Fruit fly (Drosophila melanogaster) whole organism, embryonic: ENCODE data around the gene RhoBTB.

ENCODE experiments used
- Adf1 ChIP-seq: fragments of 200-800 bp; sonication (Bioruptor generic); IDR thresholded peaks from 2 replicates; pipeline ENCODE4 v1.3.6; 2022; ENCODE audit warnings: missing biosample characterization, missing genetic modification characterization
- CG10147 ChIP-seq: fragments of 200-800 bp; sonication (Bioruptor generic); optimal IDR thresholded peaks from 2 replicates; lab custom pipeline; 2019; ENCODE audit warnings: missing biosample characterization, mild to moderate bottlenecking, missing genetic modification characterization, moderate library complexity
- CG10321 ChIP-seq: fragments of 200-800 bp; sonication (Bioruptor generic); IDR thresholded peaks from 2 replicates; pipeline ENCODE4 v1.3.6; 2022; ENCODE audit warnings: missing biosample characterization, missing genetic modification characterization
- CG11247 ChIP-seq: fragments of 200-800 bp; sonication (Bioruptor generic); IDR thresholded peaks from 2 replicates; pipeline ENCODE4 v1.3.6; 2022; ENCODE audit warnings: missing biosample characterization, missing genetic modification characterization
- CG13123 ChIP-seq: fragments of 200-800 bp; sonication (Bioruptor generic); optimal IDR thresholded peaks from 2 replicates; lab custom pipeline; 2016; ENCODE audit warnings: missing biosample characterization, missing genetic modification characterization
- CG13287 ChIP-seq: fragments of 200-800 bp; sonication (Bioruptor generic); IDR thresholded peaks from 2 replicates; pipeline ENCODE4 v1.3.6; 2022; ENCODE audit warnings: missing biosample characterization, missing genetic modification characterization; ENCODE audit not compliant: partially characterized antibody
- CG13424 ChIP-seq: fragments of 200-800 bp; sonication (Bioruptor generic); optimal IDR thresholded peaks from 2 replicates; lab custom pipeline; 2019; ENCODE audit warnings: missing biosample characterization, mild to moderate bottlenecking, missing genetic modification characterization, moderate library complexity
- CG13775 ChIP-seq: fragments of 200-800 bp; sonication (Bioruptor generic); optimal IDR thresholded peaks from 3 replicates; lab custom pipeline; 2017; ENCODE audit warnings: missing biosample characterization, mild to moderate bottlenecking, missing genetic modification characterization
- CG15514 ChIP-seq: fragments of 200-800 bp; sonication (Bioruptor generic); optimal IDR thresholded peaks from 3 replicates; lab custom pipeline; 2017; ENCODE audit warnings: missing biosample characterization, missing genetic modification characterization, mild to moderate bottlenecking, moderate library complexity, missing genetic modification reagents
- CG15696 ChIP-seq: fragments of 200-800 bp; sonication (Bioruptor generic); optimal IDR thresholded peaks from 2 replicates; lab custom pipeline; 2019; ENCODE audit warnings: missing biosample characterization, mild to moderate bottlenecking, missing genetic modification characterization, moderate library complexity
- CG16813 ChIP-seq: fragments of 200-800 bp; sonication (Bioruptor generic); IDR thresholded peaks from 3 replicates; pipeline ENCODE4 v1.3.6; 2022; ENCODE audit warnings: missing biosample characterization, missing genetic modification characterization; ENCODE audit not compliant: partially characterized antibody
- CG1832 ChIP-seq: fragments of 200-800 bp; sonication (Bioruptor generic); optimal IDR thresholded peaks from 2 replicates; lab custom pipeline; 2017; ENCODE audit warnings: missing biosample characterization, mild to moderate bottlenecking, missing genetic modification characterization, inconsistent platforms
- CG30020 ChIP-seq: fragments of 200-800 bp; optimal IDR thresholded peaks from 2 replicates; lab custom pipeline; 2019; ENCODE audit warnings: missing biosample characterization, mild to moderate bottlenecking, missing genetic modification characterization, moderate library complexity
- CG34376 ChIP-seq: fragments of 200-800 bp; sonication (Bioruptor generic); optimal IDR thresholded peaks from 2 replicates; lab custom pipeline; 2018; ENCODE audit warnings: missing biosample characterization, mild to moderate bottlenecking, missing genetic modification characterization
- CG5953 ChIP-seq: fragments of 200-800 bp; sonication (Bioruptor generic); IDR thresholded peaks from 2 replicates; pipeline ENCODE4 v1.3.6; 2022; ENCODE audit warnings: missing biosample characterization, missing genetic modification characterization
- CG6272 ChIP-seq: fragments of 200-800 bp; sonication (Bioruptor generic); IDR thresholded peaks from 2 replicates; pipeline ENCODE4 v1.3.6; 2022; ENCODE audit warnings: missing biosample characterization, missing genetic modification characterization
- CG7271 ChIP-seq: fragments of 200-800 bp; sonication (Bioruptor generic); optimal IDR thresholded peaks from 2 replicates; lab custom pipeline; 2018; ENCODE audit warnings: missing biosample characterization, mild to moderate bottlenecking, missing genetic modification characterization, moderate library complexity
- CG7928 ChIP-seq: fragments of 200-800 bp; sonication (Bioruptor generic); optimal IDR thresholded peaks from 2 replicates; lab custom pipeline; 2017; ENCODE audit warnings: missing biosample characterization, mild to moderate bottlenecking, missing genetic modification characterization
- CG9797 ChIP-seq: fragments of 200-800 bp; sonication (Bioruptor generic); optimal IDR thresholded peaks from 3 replicates; lab custom pipeline; 2018; ENCODE audit warnings: missing biosample characterization, mild to moderate bottlenecking, missing genetic modification characterization
- Deaf1 ChIP-seq: fragments of 200-800 bp; optimal IDR thresholded peaks from 3 replicates; lab custom pipeline; 2019; ENCODE audit warnings: missing biosample characterization, mild to moderate bottlenecking, missing genetic modification characterization, moderate library complexity
- Doc2 ChIP-seq: fragments of 200-800 bp; sonication (Bioruptor generic); IDR thresholded peaks from 2 replicates; pipeline ENCODE4 v1.3.6; 2022; ENCODE audit warnings: missing biosample characterization, missing genetic modification characterization
- Doc3 ChIP-seq: fragments of 200-800 bp; sonication (Bioruptor generic); IDR thresholded peaks from 3 replicates; pipeline ENCODE4 v1.3.6; 2022; ENCODE audit warnings: missing biosample characterization, missing genetic modification characterization; ENCODE audit not compliant: partially characterized antibody
- Dp ChIP-seq: fragments of 200-800 bp; sonication (Bioruptor generic); optimal IDR thresholded peaks from 2 replicates; lab custom pipeline; 2018; ENCODE audit warnings: missing biosample characterization, mild to moderate bottlenecking, missing genetic modification characterization, moderate library complexity
- Gsc ChIP-seq: fragments of 200-800 bp; sonication (Bioruptor generic); IDR thresholded peaks from 2 replicates; pipeline ENCODE4 v1.3.6; 2022; ENCODE audit warnings: missing biosample characterization, missing genetic modification characterization
- Lpt ChIP-seq: fragments of >200 bp; optimal IDR thresholded peaks from 2 replicates; lab custom pipeline; 2018; ENCODE audit warnings: missing biosample characterization, missing genetic modification characterization
- MBD-R2 ChIP-seq: fragments of 200-800 bp; sonication (Bioruptor generic); IDR thresholded peaks from 2 replicates; pipeline ENCODE4 v1.3.6; 2022; ENCODE audit warnings: missing biosample characterization, missing genetic modification characterization
- Meics ChIP-seq: fragments of 200-800 bp; sonication (Bioruptor generic); optimal IDR thresholded peaks from 2 replicates; lab custom pipeline; 2017; ENCODE audit warnings: missing biosample characterization, mild to moderate bottlenecking, missing genetic modification characterization
- Rx ChIP-seq: fragments of 200-800 bp; sonication (Bioruptor generic); IDR thresholded peaks from 2 replicates; pipeline ENCODE4 v1.3.6; 2022; ENCODE audit warnings: missing biosample characterization, missing genetic modification characterization
- Usf ChIP-seq: fragments of 200-800 bp; sonication (Bioruptor generic); optimal IDR thresholded peaks from 2 replicates; lab custom pipeline; 2017; ENCODE audit warnings: missing genotype, missing biosample characterization, missing genetic modification characterization
- Xbp1 ChIP-seq: fragments of 200-800 bp; sonication (Bioruptor generic); optimal IDR thresholded peaks from 3 replicates; lab custom pipeline; 2016; ENCODE audit warnings: missing biosample characterization, mild to moderate bottlenecking, missing genetic modification characterization
- Xrp1 ChIP-seq: fragments of 200-800 bp; sonication (Bioruptor generic); IDR thresholded peaks from 2 replicates; pipeline ENCODE4 v1.3.6; 2022; ENCODE audit warnings: missing biosample characterization, missing genetic modification characterization
- YL-1 ChIP-seq: fragments of 200-800 bp; sonication (Bioruptor generic); optimal IDR thresholded peaks from 3 replicates; lab custom pipeline; 2017; ENCODE audit warnings: missing biosample characterization, mild to moderate bottlenecking, missing genetic modification characterization
- amos ChIP-seq: fragments of 200-800 bp; sonication (Bioruptor generic); IDR thresholded peaks from 2 replicates; pipeline ENCODE4 v1.3.6; 2022; ENCODE audit warnings: missing biosample characterization, missing genetic modification characterization; ENCODE audit not compliant: partially characterized antibody
- cas ChIP-seq: fragments of 200-800 bp; sonication (Bioruptor generic); IDR thresholded peaks from 2 replicates; pipeline ENCODE4 v1.3.6; 2022; ENCODE audit warnings: missing biosample characterization, missing genetic modification characterization
- corto ChIP-seq: fragments of 200-800 bp; sonication (Bioruptor generic); optimal IDR thresholded peaks from 2 replicates; lab custom pipeline; 2016; ENCODE audit warnings: missing biosample characterization, mild to moderate bottlenecking, missing genetic modification characterization, moderate library complexity
- dimm ChIP-seq: fragments of 200-800 bp; sonication (Bioruptor generic); IDR thresholded peaks from 2 replicates; pipeline ENCODE4 v1.3.6; 2022; ENCODE audit warnings: missing biosample characterization, missing genetic modification characterization
- ewg ChIP-seq: fragments of 200-800 bp; sonication (Bioruptor generic); optimal IDR thresholded peaks from 3 replicates; lab custom pipeline; 2017; ENCODE audit warnings: mild to moderate bottlenecking, missing biosample characterization, missing genetic modification reagents, missing genetic modification characterization
- gce ChIP-seq: fragments of 200-800 bp; sonication (Bioruptor generic); IDR thresholded peaks from 3 replicates; pipeline ENCODE4 v1.3.6; 2022; ENCODE audit warnings: missing biosample characterization, missing genetic modification characterization
- nerfin-1 ChIP-seq: fragments of 200-800 bp; sonication (Bioruptor generic); optimal IDR thresholded peaks from 3 replicates; lab custom pipeline; 2019; ENCODE audit warnings: missing biosample characterization, mild to moderate bottlenecking, missing genetic modification characterization, moderate library complexity
- nmo ChIP-seq: fragments of 200-800 bp; sonication (Bioruptor generic); optimal IDR thresholded peaks from 2 replicates; lab custom pipeline; 2018; ENCODE audit warnings: missing biosample characterization, mild to moderate bottlenecking, missing genetic modification characterization, moderate library complexity
- oc ChIP-seq: fragments of 200-800 bp; sonication (Bioruptor generic); optimal IDR thresholded peaks from 2 replicates; lab custom pipeline; 2018; ENCODE audit warnings: missing biosample characterization, mild to moderate bottlenecking, missing genetic modification characterization, moderate library complexity
- onecut ChIP-seq: fragments of 200-800 bp; sonication (Bioruptor generic); IDR thresholded peaks from 2 replicates; pipeline ENCODE4 v1.3.6; 2022; ENCODE audit warnings: missing biosample characterization, missing genetic modification characterization
- otp ChIP-seq: fragments of 200-800 bp; sonication (Bioruptor generic); IDR thresholded peaks from 3 replicates; pipeline ENCODE4, ENCODE4 v1.3.6; 2022; ENCODE audit warnings: missing biosample characterization, missing genetic modification characterization
- rib ChIP-seq: fragments of 200-800 bp; sonication (Bioruptor generic); IDR thresholded peaks from 2 replicates; pipeline ENCODE4 v1.3.6; 2022; ENCODE audit warnings: missing biosample characterization, missing genetic modification characterization
- tap ChIP-seq: fragments of 200-800 bp; optimal IDR thresholded peaks from 3 replicates; lab custom pipeline; 2019; ENCODE audit warnings: missing biosample characterization, mild to moderate bottlenecking, missing genetic modification characterization, moderate library complexity
- vfl ChIP-seq: fragments of 200-800 bp; sonication (Bioruptor generic); optimal IDR thresholded peaks from 2 replicates; lab custom pipeline; 2016; ENCODE audit warnings: missing biosample characterization, missing genetic modification characterization
- zen2 ChIP-seq: fragments of 200-800 bp; sonication (Bioruptor generic); IDR thresholded peaks from 3 replicates; pipeline ENCODE4 v1.3.6; 2022; ENCODE audit warnings: missing biosample characterization, missing genetic modification characterization; ENCODE audit not compliant: partially characterized antibody

RhoBTB gene

DNA sequence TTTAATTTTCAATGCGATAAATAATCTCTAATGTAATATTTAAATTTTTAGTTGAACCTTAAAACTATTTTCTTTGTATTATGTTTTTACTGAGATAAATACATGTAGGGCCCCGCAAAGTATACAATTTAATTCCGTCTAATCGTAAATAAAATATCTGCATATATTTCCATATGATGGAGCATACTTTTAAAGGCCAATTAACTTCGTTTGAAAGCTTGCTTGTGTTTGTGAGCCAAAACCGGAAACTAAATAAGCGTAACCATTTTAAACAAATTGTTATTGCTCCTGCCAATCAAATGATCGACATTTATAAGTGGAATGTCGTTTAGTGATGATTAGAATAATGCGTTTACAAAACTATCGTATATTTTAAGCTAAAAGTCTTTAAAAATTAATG is 34.7 kb downstream of the RhoBTB start (continued):
- peak; percentile 8 for TF ChIP-seq Meics (GFP tag; lab: Kevin White, UChicago)

DNA sequence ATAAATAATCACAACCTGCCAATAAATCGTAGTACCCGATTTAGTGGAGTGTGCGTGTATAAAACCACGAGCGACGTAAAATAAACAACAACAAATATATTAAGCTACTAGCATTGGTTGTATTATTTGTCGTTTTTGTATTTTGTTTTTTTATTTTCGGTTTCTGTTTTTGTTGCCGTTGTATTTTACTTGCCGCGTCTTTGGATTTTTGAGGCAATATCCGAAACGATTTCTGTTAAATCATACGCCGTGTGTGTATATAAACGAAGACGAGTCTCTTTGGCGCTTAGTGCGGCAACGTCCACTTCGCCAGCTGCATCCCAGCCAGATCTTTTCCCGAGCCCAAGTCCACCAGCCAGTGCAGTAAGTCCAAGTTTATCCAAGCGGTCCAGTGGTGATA is 37.3 kb downstream of the RhoBTB start, which contains the start of gene zye:
TSS of gene zye (plus strand) at position 301 of the 400 bp plus-strand sequence.
- no peak for TF ChIP-seq CG13775 (GFP tag; lab: Kevin White, UChicago)
- no peak for TF ChIP-seq Usf (GFP tag; lab: Kevin White, UChicago)
- no peak for TF ChIP-seq oc (tag; lab: Kevin White, UChicago)
- no peak for TF ChIP-seq CG10321
- no peak for TF ChIP-seq CG1832 (GFP tag; lab: Kevin White, UChicago)
- no peak for TF ChIP-seq zen2 (GFP tag; lab: Robert Waterston, UW)
- no peak for TF ChIP-seq corto
- TF ChIP-seq CG16813 (GFP tag; lab: Robert Waterston, UW), result no peak
- no peak for TF ChIP-seq CG15514 (GFP tag; lab: Kevin White, UChicago)
- no peak for TF ChIP-seq nmo
- TF ChIP-seq CG15696 (tag; lab: Kevin White, UChicago), result no peak
- no peak for TF ChIP-seq Lpt
- no peak for TF ChIP-seq dimm (GFP tag; lab: Robert Waterston, UW)
- TF ChIP-seq tap (tag; lab: Kevin White, UChicago), result no peak
- TF ChIP-seq Xbp1, result no peak
- TF ChIP-seq CG13123, result no peak

DNA sequence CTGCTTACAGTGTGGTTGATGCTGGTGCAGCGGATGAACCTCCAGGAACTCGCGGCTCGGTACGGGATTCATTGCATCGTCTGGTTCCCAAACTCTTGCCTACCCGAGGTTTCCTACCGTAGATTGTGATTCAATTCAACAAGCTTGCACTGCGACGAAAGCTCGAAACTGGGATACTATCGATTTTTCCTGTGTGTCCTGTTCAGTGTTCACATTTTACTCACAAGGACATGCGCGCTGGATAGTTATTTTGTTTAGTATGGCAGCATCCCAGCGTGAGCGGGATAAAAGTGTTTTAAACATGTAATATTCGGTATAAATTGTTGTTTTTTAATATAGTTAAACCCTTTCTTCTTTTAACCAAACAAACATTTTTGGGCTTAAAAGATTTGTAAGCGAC is 49.8 kb downstream of the RhoBTB start, which contains the start of gene CG5282:
TSS of gene CG5282 (minus strand) at position 184 of the 400 bp plus-strand sequence.
- TF ChIP-seq MBD-R2 (GFP tag; lab: Robert Waterston, UW) (peak; percentile 50; the same call in 1 of the 2 replicates), onecut (GFP tag; lab: Robert Waterston, UW) (peak; percentile 95), ewg (GFP tag; lab: Kevin White, UChicago) (peak; percentile 90), gce (no peak)

DNA sequence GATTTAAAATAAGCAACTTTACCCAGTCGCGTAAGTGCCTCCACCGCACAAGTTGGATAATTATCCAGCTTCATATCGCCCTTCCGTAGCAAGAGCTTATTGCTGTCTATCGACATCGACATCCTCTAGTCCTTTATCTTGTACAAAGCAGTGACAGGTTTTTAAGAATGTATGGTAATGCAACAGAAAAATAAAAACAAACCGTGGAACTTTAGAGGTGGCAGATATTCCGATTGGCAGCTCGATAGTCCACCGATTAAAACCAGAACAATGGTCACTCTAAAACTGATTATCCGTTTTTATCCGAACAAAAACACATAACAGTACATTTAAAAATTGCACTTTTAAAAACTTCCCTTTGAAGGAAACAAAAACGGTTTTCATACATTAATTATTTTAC is 51.4 kb downstream of the RhoBTB start, which contains the start of gene CG5274:
TSS of gene CG5274 (minus strand) at position 218 of the 400 bp plus-strand sequence.
- TF ChIP-seq amos (peak; percentile 58; the same call in 1 of the 2 replicates), CG11247 (GFP tag; lab: Robert Waterston, UW) (no peak), nerfin-1 (tag; lab: Kevin White, UChicago) (peak; percentile 33), CG13287 (GFP tag; lab: Robert Waterston, UW) (peak; percentile 60; the same call in 1 of the 2 replicates), Gsc (no peak), Rx (GFP tag; lab: Robert Waterston, UW) (no peak), CG7928 (GFP tag; lab: Kevin White, UChicago) (no peak), Dp (peak; percentile 53), CG34376 (no peak), CG13424 (no peak), cas (no peak), CG10147 (GFP tag; lab: Kevin White, UChicago) (no peak), Deaf1 (no peak), Adf1 (GFP tag; lab: Robert Waterston, UW) (no peak), vfl (GFP tag; lab: Kevin White, UChicago) (no peak), CG6272 (GFP tag; lab: Robert Waterston, UW) (no peak), CG7271 (no peak), YL-1 (GFP tag; lab: Kevin White, UChicago) (peak; percentile 40), rib (GFP tag; lab: Robert Waterston, UW) (no peak), Doc3 (GFP tag; lab: Robert Waterston, UW) (peak; percentile 30; the same call in 1 of the 3 replicates), otp (GFP tag; lab: Robert Waterston, UW) (no peak), CG9797 (GFP tag; lab: Kevin White, UChicago) (peak; percentile 47), Xrp1 (GFP tag; lab: Robert Waterston, UW) (no peak), CG5953 (no peak), Doc2 (GFP tag; lab: Robert Waterston, UW) (no peak), CG30020 (tag; lab: Kevin White, UChicago) (no peak)
